Worm (Caenorhabditis elegans) whole organism, L3 larva: Measurements from ENCODE around the gene gss-1.
"Not testable (repeated sequence)": the region's sequence is repeated elsewhere in the genome, so short reads cannot be mapped to it uniquely, and the experiment has no call there.

Source experiments
- pha-4 ChIP-seq: fragments of 150-350 bp; optimal IDR thresholded peaks from 2 replicates; lab custom pipeline; 2014; ENCODE audit warnings: missing biosample characterization, missing genetic modification reagents, missing genetic modification characterization
- unc-62 ChIP-seq: fragments of 150-350 bp; sonication (generic microtip); optimal IDR thresholded peaks from 4 replicates; lab custom pipeline; 2014; ENCODE audit warnings: missing biosample characterization, missing genetic modification reagents, missing genetic modification characterization

ce11 chrII:9452172-9452571 lies 35.9 kb upstream of the gss-1 start, which contains the start of gene R09D1.12:
- TF ChIP-seq unc-62 (GFP tag; lab: Kevin White, UChicago); pha-4 (tag; lab: Kevin White, UChicago): not testable (repeated sequence)
